Worm (Caenorhabditis elegans): ENCODE results near the gene his-72.

ce11 chrIII:12373807-12374266 lies 5.0 kb upstream of the his-72 start, which contains the start of gene glrx-5:
- TF ChIP-seq skn-1 (tag; optimal IDR thresholded peaks at IDR 0.05), result no peak
- TF ChIP-seq tra-1 (GFP tag; IDR thresholded peaks at IDR 0.05), result no peak
- no peak for TF ChIP-seq attf-4 (tag; optimal IDR thresholded peaks at IDR 0.05)
- no peak for TF ChIP-seq ceh-82 (tag; optimal IDR thresholded peaks at IDR 0.05)
- TF ChIP-seq dmd-9 (GFP tag; IDR thresholded peaks at IDR 0.05), result no peak
- TF ChIP-seq unc-62 (GFP tag; optimal IDR thresholded peaks at IDR 0.05 in 1 of 2), result no peak
- TF ChIP-seq unc-62 (tag; optimal IDR thresholded peaks at IDR 0.05), result no peak

Measured in whole organism, L4 larva.